Fruit fly (Drosophila melanogaster): ENCODE measurements around the gene CG42654.

CG42654 gene

DNA sequence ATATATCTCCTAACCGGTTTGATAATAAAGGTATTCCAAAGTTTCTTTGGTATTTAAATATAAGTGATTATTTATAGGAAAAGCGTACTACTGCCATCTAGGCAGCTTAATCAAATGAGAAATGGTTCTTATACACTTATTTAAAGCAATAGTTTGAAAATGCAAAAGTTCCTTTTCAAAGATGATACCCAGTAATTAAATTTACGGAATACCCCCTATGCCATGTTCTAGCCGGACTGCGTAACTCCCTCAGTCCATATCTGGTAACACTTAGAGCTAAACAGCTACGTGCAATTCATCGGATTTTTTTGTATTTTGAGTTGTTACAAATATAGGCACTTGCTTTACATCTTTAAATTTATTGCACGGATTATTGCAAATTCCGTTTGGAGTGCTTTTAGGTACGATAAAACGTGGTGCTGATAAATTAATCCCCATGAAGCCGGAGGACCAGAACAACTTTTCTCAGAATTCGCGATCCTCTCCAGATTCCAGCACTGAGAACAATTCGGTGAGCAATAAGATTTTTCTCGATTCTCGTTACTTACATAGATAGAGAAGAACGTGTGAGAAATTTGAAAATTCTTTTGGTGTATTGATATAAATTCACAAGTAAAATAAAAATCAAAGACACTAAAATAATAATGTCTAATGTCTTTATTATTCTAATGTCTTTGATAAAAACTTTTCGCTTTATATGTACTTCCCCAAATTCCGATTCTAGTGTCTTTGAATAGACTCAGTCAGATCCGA, 48.3 kb upstream of the CG42654 start, which contains the start of gene CG7668 (continued):
- TF ChIP-seq maf-S (GFP tag; optimal IDR thresholded peaks at IDR 0.05): peak; percentile 72
- peak; percentile 85 for TF ChIP-seq jumu (GFP tag; optimal IDR thresholded peaks at IDR 0.05)
- no peak for TF ChIP-seq Bgb (GFP tag; IDR thresholded peaks at IDR 0.05; ENCODE audit: partially characterized antibody)
- peak; percentile 93 for TF ChIP-seq CG11695 (GFP tag; IDR thresholded peaks at IDR 0.05)
- peak; percentile 85 for TF ChIP-seq Six4 (GFP tag; optimal IDR thresholded peaks at IDR 0.05)
- peak; percentile 98 for TF ChIP-seq vvl (GFP tag; IDR thresholded peaks at IDR 0.05)
- TF ChIP-seq pfk (GFP tag; optimal IDR thresholded peaks at IDR 0.05): peak; percentile 47
- no peak for TF ChIP-seq bbx (GFP tag; IDR thresholded peaks at IDR 0.05; ENCODE audit: partially characterized antibody)
- TF ChIP-seq Ada2b (GFP tag; IDR thresholded peaks at IDR 0.05): peak; percentile 93
- peak; percentile 79 for TF ChIP-seq CG8089 (GFP tag; optimal IDR thresholded peaks at IDR 0.05)
- TF ChIP-seq sqz (GFP tag; optimal IDR thresholded peaks at IDR 0.05): peak; percentile 78
- no peak for TF ChIP-seq Hr39 (optimal IDR thresholded peaks at IDR 0.05)
- peak; percentile 94 for TF ChIP-seq CG31441 (GFP tag; IDR thresholded peaks at IDR 0.05)
- peak; percentile 94 for TF ChIP-seq CG8924 (tag; optimal IDR thresholded peaks at IDR 0.05)
- TF ChIP-seq CG15514 (GFP tag; optimal IDR thresholded peaks at IDR 0.05): peak; percentile 86
- peak; percentile 90 for TF ChIP-seq CG14014 (GFP tag; IDR thresholded peaks at IDR 0.05)
- TF ChIP-seq nau (GFP tag; optimal IDR thresholded peaks at IDR 0.05): peak; percentile 78
- peak; percentile 93 for TF ChIP-seq CG8388 (GFP tag; optimal IDR thresholded peaks at IDR 0.05)
- TF ChIP-seq Trl (optimal IDR thresholded peaks at IDR 0.05): peak in 1 of 2 experiments; percentile 16
- peak; percentile 85 for TF ChIP-seq Trl (GFP tag; optimal IDR thresholded peaks at IDR 0.05)
- TF ChIP-seq sr (GFP tag; IDR thresholded peaks at IDR 0.05): no peak
- TF ChIP-seq Hand (GFP tag; optimal IDR thresholded peaks at IDR 0.05): peak; percentile 70
- no peak for TF ChIP-seq GATAe (GFP tag; conservative IDR thresholded peaks at IDR 0.05)
- peak in 1 of 2 experiments; percentile 87 for TF ChIP-seq Eip74EF (GFP tag; optimal IDR thresholded peaks at IDR 0.05)
- no peak for TF ChIP-seq lov (optimal IDR thresholded peaks at IDR 0.05)
- peak; percentile 87 for TF ChIP-seq lov (GFP tag; IDR thresholded peaks at IDR 0.05)
- TF ChIP-seq wor (GFP tag; IDR thresholded peaks at IDR 0.05): peak; percentile 59
- no peak for TF ChIP-seq Doc3 (GFP tag; IDR thresholded peaks at IDR 0.05; ENCODE audit: partially characterized antibody)
- TF ChIP-seq CG10565 (GFP tag; optimal IDR thresholded peaks at IDR 0.05): peak; percentile 53
- peak; percentile 90 for TF ChIP-seq Fer1 (GFP tag; optimal IDR thresholded peaks at IDR 0.05)
- TF ChIP-seq abd-A (tag; optimal IDR thresholded peaks at IDR 0.05): peak; percentile 76
- TF ChIP-seq CG12299 (tag; optimal IDR thresholded peaks at IDR 0.05): peak; percentile 88
- peak; percentile 23 for TF ChIP-seq CG1647 (GFP tag; optimal IDR thresholded peaks at IDR 0.05)
- TF ChIP-seq al (GFP tag; IDR thresholded peaks at IDR 0.05): no peak; the same call in 1 of the 2 replicates
- peak; percentile 87 for TF ChIP-seq B-H2 (GFP tag; optimal IDR thresholded peaks at IDR 0.05)
- TF ChIP-seq emc (GFP tag; optimal IDR thresholded peaks at IDR 0.05): peak; percentile 68
- TF ChIP-seq Poxn (GFP tag; IDR thresholded peaks at IDR 0.05): no peak; the same call in 1 of the 2 replicates
- TF ChIP-seq dmrt99B (tag; optimal IDR thresholded peaks at IDR 0.05): peak; percentile 89
- TF ChIP-seq croc (GFP tag; conservative IDR thresholded peaks at IDR 0.05): peak; percentile 74
- peak; percentile 83 for TF ChIP-seq onecut (GFP tag; IDR thresholded peaks at IDR 0.05)
- no peak for TF ChIP-seq hb (GFP tag; IDR thresholded peaks at IDR 0.05; ENCODE audit: partially characterized antibody)
- TF ChIP-seq ro (GFP tag; IDR thresholded peaks at IDR 0.05): no peak
- TF ChIP-seq CG10654 (GFP tag; optimal IDR thresholded peaks at IDR 0.05): peak; percentile 84
- TF ChIP-seq CG12744 (GFP tag; optimal IDR thresholded peaks at IDR 0.05): peak; percentile 84
- TF ChIP-seq CG3407 (GFP tag; optimal IDR thresholded peaks at IDR 0.05): peak; percentile 76
- TF ChIP-seq Mes4 (GFP tag; optimal IDR thresholded peaks at IDR 0.05): peak; percentile 79
- TF ChIP-seq dysf (GFP tag; IDR thresholded peaks at IDR 0.05): no peak; the same call in 2 of the 3 replicates
- peak; percentile 75 for TF ChIP-seq Bdp1 (GFP tag; optimal IDR thresholded peaks at IDR 0.05)
- TF ChIP-seq lola (GFP tag; optimal IDR thresholded peaks at IDR 0.05): peak in 1 of 3 experiments; percentile 88
- TF ChIP-seq CG3847 (GFP tag; IDR thresholded peaks at IDR 0.05): peak; percentile 86

Measured in whole organism, embryonic.